Worm (Caenorhabditis elegans) whole organism, L3 larva: ENCODE data around the gene str-169.

Experiments
- ama-1 ChIP-seq: fragments of 150-350 bp; optimal IDR thresholded peaks from 2 replicates; lab custom pipeline; 2018
- ceh-28 ChIP-seq: fragments of 150-350 bp; optimal IDR thresholded peaks from 2 replicates; lab custom pipeline; 2014; ENCODE audit warnings: missing biosample characterization, missing genetic modification reagents, missing genetic modification characterization
- ceh-82 ChIP-seq: fragments of 150-350 bp; optimal IDR thresholded peaks from 2 replicates; lab custom pipeline; 2014; ENCODE audit warnings: missing biosample characterization, missing genetic modification characterization
- ceh-9 ChIP-seq: sonication (generic microtip); optimal IDR thresholded peaks from 2 replicates; lab custom pipeline; 2018; ENCODE audit warnings: missing biosample characterization, missing genetic modification characterization
- daf-12 ChIP-seq: fragments of 150-350 bp; optimal IDR thresholded peaks from 2 replicates; lab custom pipeline; 2014; ENCODE audit warnings: missing biosample characterization, missing genetic modification reagents, missing genetic modification characterization
- egl-27 ChIP-seq: sonication (generic microtip); optimal IDR thresholded peaks from 4 replicates; lab custom pipeline; 2017; ENCODE audit warnings: missing biosample characterization, missing genetic modification reagents, missing genetic modification characterization
- elt-2 ChIP-seq: sonication (generic microtip); optimal IDR thresholded peaks from 2 replicates; lab custom pipeline; 2016; ENCODE audit warnings: missing genetic modification reagents, mild to moderate bottlenecking, missing genetic modification characterization, missing compliant biosample characterization
- elt-3 ChIP-seq, 3 experiments: fragments of 150-350 bp in 1 of 3; sonication (generic microtip) in 2 of 3; optimal IDR thresholded peaks; 2 replicates in 2 of 3; 4 replicates in 1 of 3; lab custom pipeline; 2014 to 2017; ENCODE audit warnings: missing biosample characterization in 3 of 3, missing genetic modification characterization in 3 of 3
- eor-1 ChIP-seq, 2 experiments: fragments of 150-350 bp; optimal IDR thresholded peaks; 2 replicates each; lab custom pipeline; 2014 to 2018; ENCODE audit warnings: missing biosample characterization in 2 of 2, missing genetic modification characterization in 2 of 2
- fkh-2 ChIP-seq: fragments of 150-350 bp; optimal IDR thresholded peaks from 2 replicates; lab custom pipeline; 2014; ENCODE audit warnings: missing biosample characterization, missing genetic modification reagents, missing genetic modification characterization
- hmg-11 ChIP-seq: sonication (generic microtip); optimal IDR thresholded peaks from 2 replicates; lab custom pipeline; 2016; ENCODE audit warnings: missing genetic modification characterization, missing compliant biosample characterization
- jun-1 ChIP-seq: fragments of 150-350 bp; optimal IDR thresholded peaks from 2 replicates; lab custom pipeline; 2014; ENCODE audit warnings: missing biosample characterization, missing genetic modification reagents, missing genetic modification characterization
- lin-39 ChIP-seq: fragments of 150-350 bp; optimal IDR thresholded peaks from 2 replicates; lab custom pipeline; 2018; ENCODE audit warnings: missing biosample characterization, missing genetic modification reagents, missing genetic modification characterization
- lsy-12 ChIP-seq: sonication (generic microtip); optimal IDR thresholded peaks from 2 replicates; lab custom pipeline; 2016; ENCODE audit warnings: mild to moderate bottlenecking, missing genetic modification characterization, missing compliant biosample characterization
- mdl-1 ChIP-seq: fragments of 150-350 bp; optimal IDR thresholded peaks from 2 replicates; lab custom pipeline; 2014; ENCODE audit warnings: missing biosample characterization, missing genetic modification characterization
- mml-1 ChIP-seq: fragments of 150-350 bp; sonication (generic microtip); optimal IDR thresholded peaks from 3 replicates; lab custom pipeline; 2014; ENCODE audit warnings: missing biosample characterization, missing genetic modification characterization
- nfya-1 ChIP-seq: sonication (generic microtip); optimal IDR thresholded peaks from 2 replicates; lab custom pipeline; 2017; ENCODE audit warnings: missing genetic modification characterization, mild to moderate bottlenecking, missing compliant biosample characterization, antibody characterized with exemption, moderate library complexity; ENCODE audit not compliant: insufficient read depth
- nhr-11 ChIP-seq: fragments of 150-350 bp; optimal IDR thresholded peaks from 2 replicates; lab custom pipeline; 2014; ENCODE audit warnings: missing biosample characterization, missing genetic modification characterization
- nhr-12 ChIP-seq: fragments of 150-350 bp; optimal IDR thresholded peaks from 2 replicates; lab custom pipeline; 2014; ENCODE audit warnings: missing biosample characterization, missing genetic modification characterization
- nhr-23 ChIP-seq: fragments of 150-350 bp; optimal IDR thresholded peaks from 2 replicates; lab custom pipeline; 2014; ENCODE audit warnings: missing biosample characterization, missing genetic modification reagents, missing genetic modification characterization
- nhr-237 ChIP-seq: fragments of 150-350 bp; optimal IDR thresholded peaks from 2 replicates; lab custom pipeline; 2014; ENCODE audit warnings: missing biosample characterization, missing genetic modification characterization
- nhr-43 ChIP-seq: sonication (generic microtip); optimal IDR thresholded peaks from 2 replicates; lab custom pipeline; 2016; ENCODE audit warnings: mild to moderate bottlenecking, missing genetic modification characterization, missing compliant biosample characterization; ENCODE audit not compliant: poor library complexity, severe bottlenecking
- nhr-67 ChIP-seq: fragments of 150-350 bp; optimal IDR thresholded peaks from 2 replicates; lab custom pipeline; 2014; ENCODE audit warnings: missing biosample characterization, missing genetic modification characterization
- nhr-76 ChIP-seq: fragments of 150-350 bp; sonication (generic microtip); optimal IDR thresholded peaks from 5 replicates; lab custom pipeline; 2014; ENCODE audit warnings: missing biosample characterization, missing genetic modification characterization
- nhr-77 ChIP-seq: fragments of 150-350 bp; optimal IDR thresholded peaks from 2 replicates; lab custom pipeline; 2014; ENCODE audit warnings: missing biosample characterization, missing genetic modification characterization
- pha-4 ChIP-seq: fragments of 150-350 bp; optimal IDR thresholded peaks from 2 replicates; lab custom pipeline; 2014; ENCODE audit warnings: missing biosample characterization, missing genetic modification reagents, missing genetic modification characterization
- sea-2 ChIP-seq: fragments of 150-350 bp; sonication (generic microtip); optimal IDR thresholded peaks from 4 replicates; lab custom pipeline; 2014; ENCODE audit warnings: missing biosample characterization, missing genetic modification reagents, missing genetic modification characterization
- skn-1 ChIP-seq: fragments of 150-350 bp; optimal IDR thresholded peaks from 2 replicates; lab custom pipeline; 2014; ENCODE audit warnings: missing biosample characterization, missing genetic modification characterization
- snpc-4 ChIP-seq: fragments of 150-350 bp; optimal IDR thresholded peaks from 2 replicates; lab custom pipeline; 2014; ENCODE audit warnings: missing biosample characterization, missing genetic modification characterization
- tbx-2 ChIP-seq: sonication (generic microtip); optimal IDR thresholded peaks from 2 replicates; lab custom pipeline; 2016; ENCODE audit warnings: mild to moderate bottlenecking, missing genetic modification characterization, missing compliant biosample characterization
- unc-62 ChIP-seq: fragments of 150-350 bp; sonication (generic microtip); optimal IDR thresholded peaks from 4 replicates; lab custom pipeline; 2014; ENCODE audit warnings: missing biosample characterization, missing genetic modification reagents, missing genetic modification characterization
- zag-1 ChIP-seq: fragments of 150-350 bp; optimal IDR thresholded peaks from 2 replicates; lab custom pipeline; 2014; ENCODE audit warnings: missing biosample characterization, missing genetic modification characterization
- ztf-11 ChIP-seq: fragments of 150-350 bp; optimal IDR thresholded peaks from 2 replicates; lab custom pipeline; 2014; ENCODE audit warnings: missing biosample characterization, missing genetic modification characterization

Gene str-169

ce11 chrIV:4992089-4992488 lies 46.2 kb downstream of the str-169 start, which contains the start of gene str-162:
Gene str-162, plus strand, starts transcription at chrIV:4992389.
- TF ChIP-seq jun-1 (tag; lab: Kevin White, UChicago) (no peak), nhr-77 (tag; lab: Kevin White, UChicago) (no peak), snpc-4 (tag; lab: Kevin White, UChicago) (no peak), nhr-43 (tag; lab: Kevin White, UChicago) (no peak), zag-1 (tag; lab: Kevin White, UChicago) (no peak), unc-62 (no peak), elt-3 (tag; optimal IDR thresholded peaks at IDR 0.05; lab: Kevin White, UChicago) (no peak), nhr-23 (tag; lab: Kevin White, UChicago) (no peak), nhr-11 (tag; lab: Kevin White, UChicago) (no peak), daf-12 (tag; lab: Kevin White, UChicago) (no peak), nhr-12 (tag; lab: Kevin White, UChicago) (no peak), fkh-2 (tag; lab: Kevin White, UChicago) (no peak), hmg-11 (tag; lab: Kevin White, UChicago) (no peak), egl-27 (tag; lab: Kevin White, UChicago) (no peak), nfya-1 (tag; lab: Kevin White, UChicago) (no peak), lsy-12 (no peak), ztf-11 (no peak), eor-1 (tag; optimal IDR thresholded peaks at IDR 0.05; lab: Kevin White, UChicago) (no peak)

- no peak for TF ChIP-seq snpc-4 (tag; lab: Kevin White, UChicago)
- TF ChIP-seq nhr-11 (tag; lab: Kevin White, UChicago): no peak
- TF ChIP-seq ama-1: no peak
- no peak for TF ChIP-seq nhr-76 (tag; lab: Kevin White, UChicago)
- TF ChIP-seq mml-1 (tag; lab: Kevin White, UChicago): no peak
- no peak for TF ChIP-seq sea-2 (GFP tag; lab: Kevin White, UChicago)
- no peak for TF ChIP-seq fkh-2 (tag; lab: Kevin White, UChicago)
- TF ChIP-seq hmg-11 (tag; lab: Kevin White, UChicago): no peak
Observed at ce11 chrIV:4993128-4993527, 47.3 kb downstream of the str-169 start.

- no peak for TF ChIP-seq skn-1 (tag; lab: Kevin White, UChicago)
- TF ChIP-seq nhr-76 (tag; lab: Kevin White, UChicago): no peak
- no peak for TF ChIP-seq nhr-237 (tag; lab: Kevin White, UChicago)
- no peak for TF ChIP-seq pha-4
- TF ChIP-seq lsy-12: no peak
- TF ChIP-seq egl-27 (tag; lab: Kevin White, UChicago): no peak
- TF ChIP-seq nhr-77 (tag; lab: Kevin White, UChicago): no peak
- TF ChIP-seq nhr-67: no peak
- TF ChIP-seq unc-62: no peak
- TF ChIP-seq lin-39 (tag; lab: Kevin White, UChicago): no peak
- no peak for TF ChIP-seq mdl-1
- TF ChIP-seq nhr-12 (tag; lab: Kevin White, UChicago): no peak
- no peak for TF ChIP-seq ceh-82 (tag; lab: Kevin White, UChicago)
- no peak for TF ChIP-seq sea-2 (GFP tag; lab: Kevin White, UChicago)
- no peak for TF ChIP-seq snpc-4 (tag; lab: Kevin White, UChicago)
- no peak for TF ChIP-seq ceh-9 (tag; lab: Kevin White, UChicago)
- TF ChIP-seq ceh-28 (tag; lab: Kevin White, UChicago): no peak
Observed at ce11 chrIV:4995842-4996241, 50.0 kb downstream of the str-169 start, which contains the start of gene ssq-2. Gene ssq-2, plus strand, starts transcription at chrIV:4996142.

ce11 chrIV:4996956-4997355 lies 51.1 kb downstream of the str-169 start:
- no peak for TF ChIP-seq elt-2 (tag; lab: Kevin White, UChicago)
- no peak for TF ChIP-seq nfya-1 (tag; lab: Kevin White, UChicago)
- no peak for TF ChIP-seq tbx-2
- TF ChIP-seq daf-12 (tag; lab: Kevin White, UChicago): no peak
- TF ChIP-seq nhr-67: no peak
- TF ChIP-seq elt-3 (tag; optimal IDR thresholded peaks at IDR 0.05; lab: Kevin White, UChicago): no peak
- TF ChIP-seq mml-1 (tag; lab: Kevin White, UChicago): no peak
- no peak for TF ChIP-seq mdl-1
